Worm (Caenorhabditis elegans) whole organism, mixed stage, embryonic: ENCODE results near the gene magu-4.

Experiments used
- ces-1 ChIP-seq: fragments of 150-350 bp; optimal IDR thresholded peaks from 2 replicates; lab custom pipeline; 2014; ENCODE audit warnings: missing biosample characterization, missing genetic modification reagents, missing genetic modification characterization
- hlh-1 ChIP-seq: fragments of 150-350 bp; optimal IDR thresholded peaks from 2 replicates; lab custom pipeline; 2014; ENCODE audit warnings: missing biosample characterization, missing genetic modification reagents, missing genetic modification characterization
- lin-13 ChIP-seq: fragments of 150-350 bp; optimal IDR thresholded peaks from 2 replicates; lab custom pipeline; 2014; ENCODE audit warnings: missing biosample characterization, missing genetic modification characterization
- sptf-1 ChIP-seq: sonication (generic microtip); optimal IDR thresholded peaks from 2 replicates; lab custom pipeline; 2017; ENCODE audit warnings: mild to moderate bottlenecking, missing genetic modification characterization, moderate library complexity, missing compliant biosample characterization
- unc-39 ChIP-seq: fragments of 150-350 bp; optimal IDR thresholded peaks from 2 replicates; lab custom pipeline; 2014; ENCODE audit warnings: missing biosample characterization, missing genetic modification characterization

- no peak for TF ChIP-seq hlh-1 (tag; lab: Kevin White, UChicago)
- no peak for TF ChIP-seq lin-13
- no peak for TF ChIP-seq unc-39 (tag; lab: Kevin White, UChicago)
- no peak for TF ChIP-seq sptf-1
- TF ChIP-seq ces-1 (GFP tag; lab: Kevin White, UChicago) = no peak
Measured at ce11 chrIV:10026129-10026528, 16.6 kb downstream of the magu-4 start.
